Worm (Caenorhabditis elegans) whole organism, young adult: ENCODE data around the gene ptr-15.

Experiments used
- F57A8.1 ChIP-seq: fragments of 200-800 bp; sonication (Bioruptor generic); optimal IDR thresholded peaks from 2 replicates; lab custom pipeline; 2018; ENCODE audit warnings: mild to moderate bottlenecking, missing genetic modification characterization, moderate library complexity, missing compliant biosample characterization
- F57C9.4 ChIP-seq: sonication (generic microtip); optimal IDR thresholded peaks from 2 replicates; lab custom pipeline; 2017; ENCODE audit warnings: mild to moderate bottlenecking, missing genetic modification characterization, missing compliant biosample characterization
- K12H6.12 ChIP-seq: fragments of 200-800 bp; sonication (Bioruptor generic); optimal IDR thresholded peaks from 2 replicates; lab custom pipeline; 2018; ENCODE audit warnings: mild to moderate bottlenecking, missing genetic modification characterization, missing compliant biosample characterization
- Y56A3A.18 ChIP-seq: fragments of 200-800 bp; sonication (Bioruptor generic); IDR thresholded peaks from 2 replicates; pipeline ENCODE4 v1.3.6; 2022; ENCODE audit warnings: missing genetic modification reagents, missing genetic modification characterization, missing compliant biosample characterization
- efl-1 ChIP-seq: fragments of 150-350 bp; optimal IDR thresholded peaks from 2 replicates; lab custom pipeline; 2014; ENCODE audit warnings: missing biosample characterization, missing genetic modification reagents, missing genetic modification characterization
- hlh-12 ChIP-seq: sonication (generic microtip); optimal IDR thresholded peaks from 2 replicates; lab custom pipeline; 2016; ENCODE audit warnings: missing genetic modification characterization, missing compliant biosample characterization
- let-607 ChIP-seq, 2 experiments: fragments of 200-800 bp in 1 of 2; sonication (Bioruptor generic) in 1 of 2; sonication (generic microtip) in 1 of 2; optimal IDR thresholded peaks; 2 replicates each; lab custom pipeline; 2016 to 2018; ENCODE audit warnings: mild to moderate bottlenecking in 2 of 2, missing compliant biosample characterization in 2 of 2, missing genetic modification characterization in 2 of 2, moderate library complexity in 2 of 2, missing genotype in 1 of 2
- pha-4 ChIP-seq: fragments of 150-350 bp; sonication (generic microtip); optimal IDR thresholded peaks from 2 replicates; lab custom pipeline; 2014; ENCODE audit warnings: missing biosample characterization, missing genetic modification reagents, missing genetic modification characterization
- sea-2 ChIP-seq: fragments of 200-800 bp; sonication (Bioruptor generic); IDR thresholded peaks from 2 replicates; pipeline ENCODE4 v1.3.6; 2022; ENCODE audit warnings: missing genetic modification characterization, missing compliant biosample characterization
- snpc-4 ChIP-seq, 5 experiments: fragments of 150-350 bp in 1 of 5; sonication (generic microtip) in 4 of 5; optimal IDR thresholded peaks; 2 replicates each; lab custom pipeline; 2014 to 2018; ENCODE audit warnings: missing genetic modification characterization in 5 of 5, missing biosample characterization in 3 of 5, antibody characterized with exemption in 2 of 5, mild to moderate bottlenecking in 2 of 5, missing compliant biosample characterization in 2 of 5, missing genotype in 2 of 5, moderate library complexity in 2 of 5, missing genetic modification reagents in 1 of 5
- zfh-2 ChIP-seq: fragments of 200-800 bp; sonication (Bioruptor generic); conservative IDR thresholded peaks from 2 replicates; pipeline ENCODE4 v1.3.6; 2022; ENCODE audit warnings: missing genetic modification reagents, missing genetic modification characterization, missing compliant biosample characterization
- ztf-22 ChIP-seq: fragments of 200-800 bp; sonication (Bioruptor generic); optimal IDR thresholded peaks from 2 replicates; lab custom pipeline; 2018; ENCODE audit warnings: mild to moderate bottlenecking, missing genetic modification characterization, moderate library complexity, missing compliant biosample characterization

ce11 chrV:6989626-6990138 is 19.9 kb upstream of the ptr-15 start, which contains the start of gene nhr-140:
- TF ChIP-seq Y56A3A.18, result no peak
- no peak for TF ChIP-seq ztf-22 (GFP tag; lab: Kevin White, UChicago)
- TF ChIP-seq F57C9.4 (tag; lab: Kevin White, UChicago), result no peak
- TF ChIP-seq let-607 (tag; optimal IDR thresholded peaks at IDR 0.05; lab: Kevin White, UChicago), result no peak
- no peak for TF ChIP-seq zfh-2 (GFP tag; lab: Robert Waterston, UW)
- no peak for TF ChIP-seq pha-4
- TF ChIP-seq F57A8.1, result no peak
- TF ChIP-seq K12H6.12 (tag; lab: Kevin White, UChicago), result no peak
- no peak for TF ChIP-seq efl-1 (GFP tag; lab: Kevin White, UChicago)
- no peak for TF ChIP-seq sea-2 (GFP tag; lab: Robert Waterston, UW)
- TF ChIP-seq hlh-12 (tag; lab: Kevin White, UChicago), result no peak
- no peak for TF ChIP-seq snpc-4 (GFP tag; optimal IDR thresholded peaks at IDR 0.05; lab: Kevin White, UChicago)
- TF ChIP-seq snpc-4 (tag; optimal IDR thresholded peaks at IDR 0.05; lab: Kevin White, UChicago), result no peak
